Fruit fly (Drosophila melanogaster): ENCODE measurements around the gene Samuel.

The Samuel gene

DNA sequence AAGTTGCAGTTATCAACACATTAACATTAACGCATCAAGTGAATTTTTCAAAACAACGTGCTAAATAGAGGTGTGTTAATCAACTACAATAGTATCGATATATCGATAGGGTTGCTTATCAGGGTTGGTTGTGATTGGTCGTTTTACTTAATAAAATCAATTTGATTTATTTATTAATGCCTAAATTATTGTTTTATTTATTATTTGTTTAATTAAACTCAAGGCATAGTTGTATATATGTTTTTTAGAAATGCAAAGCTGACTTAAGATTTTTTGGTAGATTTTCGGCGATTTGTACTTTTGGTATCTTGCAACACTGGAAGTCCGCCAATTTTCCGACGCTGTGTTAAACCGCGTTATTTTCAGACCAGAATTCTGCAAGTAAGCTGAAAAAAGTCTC is 55.8 kb downstream of the Samuel start, which contains the start of the genes Art8 and dUTPase (continued):
- TF ChIP-seq lmd (GFP tag; IDR thresholded peaks at IDR 0.05): peak; percentile 61
- no peak for TF ChIP-seq cad (GFP tag; optimal IDR thresholded peaks at IDR 0.05)
- TF ChIP-seq Chrac-16 (GFP tag; optimal IDR thresholded peaks at IDR 0.05): peak; percentile 74
- peak; percentile 56 for TF ChIP-seq CG6689 (GFP tag; IDR thresholded peaks at IDR 0.05)
- peak; percentile 29; the same call in 1 of the 2 replicates for TF ChIP-seq ttk (GFP tag; IDR thresholded peaks at IDR 0.05)
- no peak for TF ChIP-seq tx (GFP tag; optimal IDR thresholded peaks at IDR 0.05)
- TF ChIP-seq CG2129 (GFP tag; IDR thresholded peaks at IDR 0.05; ENCODE audit: partially characterized antibody): peak; percentile 89
- TF ChIP-seq oc (tag; optimal IDR thresholded peaks at IDR 0.05): no peak
- no peak for TF ChIP-seq cg (GFP tag; optimal IDR thresholded peaks at IDR 0.05)
- TF ChIP-seq CG1602 (GFP tag; optimal IDR thresholded peaks at IDR 0.05): peak; percentile 74
- TF ChIP-seq CG13775 (GFP tag; optimal IDR thresholded peaks at IDR 0.05): peak; percentile 79
- TF ChIP-seq D19B (GFP tag; optimal IDR thresholded peaks at IDR 0.05): peak; percentile 4
- TF ChIP-seq dpn (GFP tag; optimal IDR thresholded peaks at IDR 0.05): peak; percentile 50 to 84
- TF ChIP-seq Dll (GFP tag; IDR thresholded peaks at IDR 0.05; ENCODE audit: partially characterized antibody): peak; percentile 96
- peak; percentile 77 for TF ChIP-seq CG14860 (GFP tag; IDR thresholded peaks at IDR 0.05; ENCODE audit: partially characterized antibody)
- TF ChIP-seq al (GFP tag; IDR thresholded peaks at IDR 0.05): peak; percentile 45
- no peak for TF ChIP-seq Hand (GFP tag; optimal IDR thresholded peaks at IDR 0.05)
- no peak for TF ChIP-seq ftz-f1 (GFP tag; optimal IDR thresholded peaks at IDR 0.05)
- TF ChIP-seq ara (GFP tag; IDR thresholded peaks at IDR 0.05): peak; percentile 73
- TF ChIP-seq CG6272 (GFP tag; IDR thresholded peaks at IDR 0.05): peak; percentile 33
- TF ChIP-seq Dp (GFP tag; optimal IDR thresholded peaks at IDR 0.05): peak; percentile 82
- peak; percentile 61; the same call in 2 of the 3 replicates for TF ChIP-seq hb (GFP tag; IDR thresholded peaks at IDR 0.05; ENCODE audit: partially characterized antibody)
- peak in 1 of 3 experiments; percentile 78 for TF ChIP-seq lola (GFP tag; optimal IDR thresholded peaks at IDR 0.05)
- peak; percentile 48 for TF ChIP-seq CG14441 (GFP tag; IDR thresholded peaks at IDR 0.05)
- peak; percentile 61 for TF ChIP-seq caup (GFP tag; optimal IDR thresholded peaks at IDR 0.05; ENCODE audit: severe bottlenecking)
- TF ChIP-seq Bdp1 (GFP tag; optimal IDR thresholded peaks at IDR 0.05): peak; percentile 30
- no peak for TF ChIP-seq bab2 (GFP tag; optimal IDR thresholded peaks at IDR 0.05)
- TF ChIP-seq nom (GFP tag; optimal IDR thresholded peaks at IDR 0.05): no peak
- TF ChIP-seq zf30C (GFP tag; optimal IDR thresholded peaks at IDR 0.05): no peak
- peak; percentile 78 for TF ChIP-seq CG13123 (GFP tag; optimal IDR thresholded peaks at IDR 0.05)
- peak; percentile 76 for TF ChIP-seq az2 (GFP tag; optimal IDR thresholded peaks at IDR 0.05)
- TF ChIP-seq yki (optimal IDR thresholded peaks at IDR 0.05): no peak
- no peak for TF ChIP-seq NK7.1 (GFP tag; optimal IDR thresholded peaks at IDR 0.05)
- TF ChIP-seq Scr (GFP tag; IDR thresholded peaks at IDR 0.05; ENCODE audit: partially characterized antibody): peak; percentile 90
- no peak for TF ChIP-seq Ravus (GFP tag; IDR thresholded peaks at IDR 0.05)
- peak; percentile 57 for TF ChIP-seq cato (GFP tag; optimal IDR thresholded peaks at IDR 0.05; ENCODE audit: borderline replicate concordance)
- no peak for TF ChIP-seq ash1 (GFP tag; optimal IDR thresholded peaks at IDR 0.05)
- peak; percentile 14 for TF ChIP-seq CG18619 (GFP tag; optimal IDR thresholded peaks at IDR 0.05)
- peak; percentile 82 for TF ChIP-seq Bgb (GFP tag; IDR thresholded peaks at IDR 0.05; ENCODE audit: partially characterized antibody)
- TF ChIP-seq zen2 (GFP tag; IDR thresholded peaks at IDR 0.05; ENCODE audit: partially characterized antibody): no peak; the same call in 2 of the 3 replicates
- no peak for TF ChIP-seq CG6813 (GFP tag; optimal IDR thresholded peaks at IDR 0.05)

DNA sequence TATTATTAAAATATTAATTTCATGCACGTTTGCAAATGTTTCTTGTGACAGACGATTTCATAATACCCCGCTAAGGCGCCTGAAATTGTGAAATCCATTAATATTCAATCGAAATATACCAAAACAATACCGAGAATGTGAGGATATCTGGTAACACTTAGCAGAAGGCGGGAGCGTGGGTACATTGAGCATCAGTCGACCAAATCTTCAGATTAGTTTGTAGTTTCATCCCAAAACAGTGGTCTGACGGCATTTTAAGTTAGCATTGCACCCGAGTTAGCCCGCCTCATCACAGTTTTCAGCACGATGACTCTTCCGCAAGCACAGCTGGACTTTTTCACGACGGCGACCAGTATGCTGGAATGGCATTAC is 62.1 kb downstream of the Samuel start, which contains the start of gene Nup154:
Gene Nup154, plus strand, starts transcription at position 147 of the 372 bp plus-strand sequence.
- no peak for TF ChIP-seq slbo (GFP tag; IDR thresholded peaks at IDR 0.05)
- peak; percentile 76 for TF ChIP-seq MBD-R2 (GFP tag; IDR thresholded peaks at IDR 0.05)
- TF ChIP-seq ci (GFP tag; IDR thresholded peaks at IDR 0.05): no peak
- TF ChIP-seq CG8944 (GFP tag; optimal IDR thresholded peaks at IDR 0.05): no peak
- TF ChIP-seq wek (GFP tag; optimal IDR thresholded peaks at IDR 0.05): peak; percentile 46
- peak; percentile 62 for TF ChIP-seq E2f2 (GFP tag; IDR thresholded peaks at IDR 0.05)
- TF ChIP-seq hbn (GFP tag; IDR thresholded peaks at IDR 0.05; ENCODE audit: partially characterized antibody): 0 out of 2 replicates have a peak, but pooled peaks have one; percentile 26
- TF ChIP-seq pros (GFP tag; optimal IDR thresholded peaks at IDR 0.05): no peak
- TF ChIP-seq CG17802 (tag; optimal IDR thresholded peaks at IDR 0.05): no peak
- peak; percentile 43 for TF ChIP-seq MESR4 (GFP tag; optimal IDR thresholded peaks at IDR 0.05)
- TF ChIP-seq Pdp1 (GFP tag; optimal IDR thresholded peaks at IDR 0.05): peak in 1 of 2 experiments; percentile 20
- no peak for TF ChIP-seq C15 (GFP tag; IDR thresholded peaks at IDR 0.05)

Data from whole organism, embryonic.